Worm (Caenorhabditis elegans): ENCODE data around the gene F20C5.6.
"Not testable (repeated sequence)": the region's sequence is repeated elsewhere in the genome, so short reads cannot be mapped to it uniquely, and the experiment has no call there.

The F20C5.6 gene

DNA sequence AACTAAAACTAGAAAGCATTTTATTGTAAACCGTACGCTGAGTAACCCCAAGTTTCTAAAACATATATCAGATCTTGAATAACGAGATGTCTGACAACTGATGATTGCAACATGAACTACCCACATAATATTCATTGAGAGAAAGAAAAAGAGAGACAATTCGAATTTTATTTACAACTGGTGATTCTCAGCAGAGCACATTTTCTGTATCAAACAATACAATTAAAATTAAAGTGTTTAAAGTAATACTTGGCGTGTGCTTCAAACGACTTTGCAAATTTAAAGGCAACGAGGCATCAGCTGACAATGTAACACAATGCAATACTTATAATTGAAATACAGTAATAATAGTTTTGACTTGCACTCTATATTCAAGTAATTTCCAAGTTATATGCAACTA, 15.0 kb upstream of the F20C5.6 start, which contains the start of gene C33D9.10:
TSS of gene C33D9.10 (minus strand) at position 101 of the 400 bp plus-strand sequence.
- TF ChIP-seq unc-62 (GFP tag; optimal IDR thresholded peaks at IDR 0.05) = not testable (repeated sequence)

- no peak for TF ChIP-seq unc-62 (GFP tag; optimal IDR thresholded peaks at IDR 0.05)
Measured at ce11 chrIV:8786654-8787053, 13.6 kb upstream of the F20C5.6 start, which contains the start of gene C33D9.8. C33D9.8 (minus strand) TSS chrIV:8786752.

- TF ChIP-seq unc-62 (GFP tag; optimal IDR thresholded peaks at IDR 0.05) = no peak
Measured at ce11 chrIV:8784855-8785327, 11.9 kb upstream of the F20C5.6 start, which contains the start of gene C33D9.13. C33D9.13 (minus strand) TSS chrIV:8785277.

DNA sequence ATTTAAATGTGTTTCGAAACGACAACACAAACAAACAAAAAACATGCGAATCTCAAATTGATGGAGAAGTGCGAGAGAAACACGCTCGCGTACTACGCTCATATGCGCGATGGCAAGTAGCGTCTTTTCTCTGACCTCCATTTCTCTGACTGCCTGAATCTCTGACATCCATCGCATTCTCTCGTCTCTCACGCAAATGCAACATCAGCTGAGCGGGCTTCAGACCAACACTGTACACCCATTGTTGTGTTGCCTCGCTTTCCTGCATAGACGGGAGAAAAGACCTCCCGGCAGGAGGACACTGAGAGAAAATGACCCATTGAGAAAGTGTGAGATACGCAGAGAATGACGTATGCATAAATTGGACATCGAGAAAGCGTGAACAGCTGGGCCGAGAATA, 9.2 kb upstream of the F20C5.6 start:
- no peak for TF ChIP-seq unc-62 (GFP tag; optimal IDR thresholded peaks at IDR 0.05)

ce11 chrIV:8778045-8778444, 5.0 kb upstream of the F20C5.6 start, which contains the start of gene C33D9.6:
C33D9.6 (minus strand) TSS chrIV:8778145.
- TF ChIP-seq unc-62 (GFP tag; optimal IDR thresholded peaks at IDR 0.05) = no peak

- no peak for TF ChIP-seq unc-62 (GFP tag; optimal IDR thresholded peaks at IDR 0.05)
Measured at ce11 chrIV:8769539-8769938, 3.5 kb downstream of the F20C5.6 start, which contains the start of gene F20C5.5. F20C5.5 (minus strand) TSS chrIV:8769639.

- TF ChIP-seq unc-62 (GFP tag; optimal IDR thresholded peaks at IDR 0.05) = no peak
Measured at ce11 chrIV:8764567-8764966, 8.4 kb downstream of the F20C5.6 start, which contains the start of gene cdc-50.B. cdc-50.B (plus strand) TSS chrIV:8764867.

ce11 chrIV:8762471-8762870, 10.5 kb downstream of the F20C5.6 start:
- no peak for TF ChIP-seq unc-62 (GFP tag; optimal IDR thresholded peaks at IDR 0.05)

DNA sequence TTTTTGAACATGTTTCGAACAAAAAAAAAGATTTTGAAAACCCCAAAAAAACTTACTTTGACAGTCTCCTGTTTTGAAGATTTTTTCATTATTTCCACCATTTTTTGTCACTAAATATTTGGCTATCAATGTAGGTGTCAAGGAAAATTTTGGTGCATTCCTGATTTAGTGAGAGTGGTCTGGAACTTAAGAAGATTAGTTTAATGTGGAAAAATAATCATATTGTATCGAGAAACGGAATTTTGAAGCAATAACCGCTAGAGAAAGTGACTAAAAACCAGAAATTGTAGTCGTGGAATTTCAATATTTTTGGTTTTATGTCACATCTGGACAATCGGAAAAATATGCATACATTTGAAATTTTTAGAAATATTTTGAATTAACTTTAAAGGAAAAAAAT, 11.1 kb downstream of the F20C5.6 start, which contains the start of the genes F20C5.11 and klp-11:
TSS of gene F20C5.11 (minus strand) at position 101 of the 400 bp plus-strand sequence.
TSS of gene klp-11 (minus strand) at position 171 of the 400 bp plus-strand sequence.
- no peak for TF ChIP-seq unc-62 (GFP tag; optimal IDR thresholded peaks at IDR 0.05)

ce11 chrIV:8758620-8759019, 14.4 kb downstream of the F20C5.6 start:
- TF ChIP-seq unc-62 (GFP tag; optimal IDR thresholded peaks at IDR 0.05) = no peak

DNA sequence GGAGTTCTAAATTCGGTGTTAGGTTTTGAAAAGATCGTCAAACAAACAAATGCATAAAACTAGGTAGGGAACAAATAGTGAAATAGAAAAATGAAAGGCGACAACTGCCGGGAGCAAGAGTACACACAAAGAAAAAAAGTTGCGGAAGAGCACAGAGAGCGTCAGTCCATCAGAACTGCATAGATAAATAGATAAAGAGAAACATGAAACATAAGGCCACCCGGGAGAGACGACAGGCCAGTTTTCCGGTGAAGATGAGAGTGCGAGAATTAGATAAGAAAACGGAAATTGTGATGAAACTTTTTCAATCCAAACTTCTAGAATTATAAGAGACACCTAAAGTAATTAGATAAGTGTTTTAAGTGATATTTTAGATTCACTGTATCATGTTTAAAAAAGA, 15.3 kb downstream of the F20C5.6 start:
- TF ChIP-seq unc-62 (GFP tag; optimal IDR thresholded peaks at IDR 0.05) = no peak

ce11 chrIV:8754727-8755126, 18.3 kb downstream of the F20C5.6 start, which contains the start of gene elli-1:
elli-1 (minus strand) TSS chrIV:8754827.
- TF ChIP-seq unc-62 (GFP tag; optimal IDR thresholded peaks at IDR 0.05) = no peak

DNA sequence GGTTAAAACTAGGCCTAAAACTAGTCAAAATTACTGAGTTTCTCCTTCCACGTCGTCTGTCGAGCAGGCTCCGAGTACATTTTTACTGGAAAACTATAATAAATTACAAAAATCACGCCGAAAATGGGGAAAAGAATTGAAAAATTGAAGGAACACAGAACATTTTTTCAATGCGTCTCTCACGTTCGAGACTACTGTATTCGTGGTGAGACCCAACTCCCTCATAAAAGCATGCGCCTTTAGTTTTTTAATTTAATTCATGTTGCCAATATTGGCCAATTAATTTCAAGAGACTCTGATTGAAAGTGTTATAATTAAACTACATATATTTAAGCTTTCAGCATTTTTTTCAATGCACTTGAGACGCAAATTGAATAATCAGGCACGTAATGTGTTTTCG, 18.9 kb downstream of the F20C5.6 start:
- no peak for TF ChIP-seq unc-62 (GFP tag; optimal IDR thresholded peaks at IDR 0.05)

- TF ChIP-seq unc-62 (GFP tag; optimal IDR thresholded peaks at IDR 0.05) = no peak
Measured at ce11 chrIV:8752492-8752891, 20.5 kb downstream of the F20C5.6 start.

DNA sequence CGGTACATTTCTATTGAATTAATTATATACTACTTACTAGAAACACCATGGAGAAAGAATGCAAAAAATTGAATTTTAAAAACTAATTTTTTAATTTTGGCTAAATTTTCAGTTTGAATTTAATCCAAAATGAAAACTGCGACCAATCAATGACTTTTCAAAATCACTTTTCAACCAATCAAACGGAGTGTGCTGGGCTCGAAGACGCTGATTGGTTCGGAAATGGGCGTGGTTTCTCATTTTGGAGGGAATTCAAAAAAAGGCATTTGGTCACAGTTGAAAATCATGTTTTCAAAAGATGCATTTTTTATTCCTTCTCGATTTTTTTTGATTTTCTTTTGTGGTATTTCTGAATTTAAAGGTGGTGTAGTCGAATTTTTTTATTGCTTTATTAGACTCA, 24.0 kb downstream of the F20C5.6 start:
- TF ChIP-seq unc-62 (GFP tag; optimal IDR thresholded peaks at IDR 0.05) = no peak

DNA sequence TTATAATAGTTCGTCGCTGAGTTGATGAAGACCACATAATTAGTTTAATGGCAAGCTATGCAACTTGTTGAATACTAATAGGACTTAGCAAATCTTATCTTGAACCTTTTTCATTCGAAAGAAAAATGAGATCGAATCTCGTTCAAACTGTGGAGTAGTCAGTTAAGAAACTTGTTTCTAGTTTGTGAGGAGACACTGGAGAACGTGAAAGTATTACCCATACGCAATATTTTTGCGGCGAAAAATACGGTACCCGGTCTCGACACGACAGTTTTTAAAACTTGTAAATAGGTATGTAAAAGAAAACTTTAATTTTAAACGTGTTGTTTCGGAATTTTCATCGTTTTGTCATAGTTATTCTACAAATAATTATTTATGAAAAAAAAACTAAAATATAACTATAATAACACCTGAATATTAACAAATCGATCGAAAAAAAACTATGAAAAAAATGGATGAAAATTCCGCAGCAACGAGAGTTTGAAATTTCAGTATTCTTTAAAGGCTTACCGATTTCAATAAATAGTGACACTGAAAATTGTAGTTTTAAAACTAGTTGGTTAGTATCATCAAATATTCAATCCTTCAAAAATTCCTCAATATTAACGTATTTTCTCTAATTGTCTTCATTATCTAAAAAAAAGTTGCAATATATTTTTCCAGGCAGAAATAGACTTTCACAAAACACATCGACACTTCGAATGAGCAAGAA, 27.3 kb downstream of the F20C5.6 start, which contains the start of the genes F20C5.7 and parg-1:
TSS of gene F20C5.7 (minus strand) at position 101 of the 712 bp plus-strand sequence.
TSS of gene parg-1 (plus strand) at position 662 of the 712 bp plus-strand sequence.
- TF ChIP-seq unc-62 (GFP tag; optimal IDR thresholded peaks at IDR 0.05) = no peak
